Fruit fly (Drosophila melanogaster) whole organism, embryonic: Measurements from ENCODE around the gene Sems.

Experiments
- Adf1 ChIP-seq: fragments of 200-800 bp; sonication (Bioruptor generic); IDR thresholded peaks from 2 replicates; pipeline ENCODE4 v1.3.6; 2022; ENCODE audit warnings: missing biosample characterization, missing genetic modification characterization
- B-H1 ChIP-seq: fragments of 200-800 bp; sonication (Bioruptor generic); IDR thresholded peaks from 3 replicates; pipeline ENCODE4 v1.3.6; 2022; ENCODE audit warnings: missing biosample characterization, missing genetic modification characterization
- Bdp1 ChIP-seq: fragments of 200-800 bp; sonication (Bioruptor generic); optimal IDR thresholded peaks from 3 replicates; lab custom pipeline; 2016; ENCODE audit warnings: missing biosample characterization, missing genetic modification characterization
- C15 ChIP-seq: fragments of 200-800 bp; sonication (Bioruptor generic); IDR thresholded peaks from 3 replicates; pipeline ENCODE4 v1.3.6; 2022; ENCODE audit warnings: missing biosample characterization, missing genetic modification characterization
- CG10267 ChIP-seq: fragments of 200-800 bp; sonication (Bioruptor generic); optimal IDR thresholded peaks from 2 replicates; lab custom pipeline; 2018; ENCODE audit warnings: missing biosample characterization, mild to moderate bottlenecking, missing genetic modification characterization, moderate library complexity
- CG10543 ChIP-seq: fragments of 200-800 bp; sonication (Bioruptor generic); optimal IDR thresholded peaks from 3 replicates; lab custom pipeline; 2017; ENCODE audit warnings: missing biosample characterization, mild to moderate bottlenecking, missing genetic modification characterization, moderate library complexity
- CG10654 ChIP-seq: fragments of 200-800 bp; sonication (Bioruptor generic); optimal IDR thresholded peaks from 2 replicates; lab custom pipeline; 2016; ENCODE audit warnings: missing biosample characterization, missing genetic modification characterization
- CG10979 ChIP-seq: fragments of 200-800 bp; sonication (Bioruptor generic); optimal IDR thresholded peaks from 2 replicates; lab custom pipeline; 2018; ENCODE audit warnings: missing biosample characterization, mild to moderate bottlenecking, missing genetic modification characterization, moderate library complexity
- CG12391 ChIP-seq: fragments of 200-800 bp; sonication (Bioruptor generic); optimal IDR thresholded peaks from 3 replicates; lab custom pipeline; 2018; ENCODE audit warnings: missing biosample characterization, mild to moderate bottlenecking, missing genetic modification characterization, moderate library complexity
- CG13894 ChIP-seq: fragments of 200-800 bp; sonication (Bioruptor generic); optimal IDR thresholded peaks from 3 replicates; lab custom pipeline; 2018; ENCODE audit warnings: missing biosample characterization, mild to moderate bottlenecking, missing genetic modification characterization, moderate library complexity
- CG14860 ChIP-seq: fragments of 200-800 bp; sonication (Bioruptor generic); IDR thresholded peaks from 3 replicates; pipeline ENCODE4 v1.3.6; 2022; ENCODE audit warnings: missing biosample characterization, missing genetic modification characterization; ENCODE audit not compliant: partially characterized antibody
- CG15601 ChIP-seq: fragments of 200-800 bp; sonication (Bioruptor generic); optimal IDR thresholded peaks from 3 replicates; lab custom pipeline; 2019; ENCODE audit warnings: missing biosample characterization, mild to moderate bottlenecking, missing genetic modification characterization, moderate library complexity
- CG1647 ChIP-seq: fragments of 200-800 bp; sonication (Bioruptor generic); optimal IDR thresholded peaks from 3 replicates; lab custom pipeline; 2016; ENCODE audit warnings: missing biosample characterization, missing genetic modification characterization
- CG17612 ChIP-seq: fragments of 200-800 bp; sonication (Bioruptor generic); IDR thresholded peaks from 2 replicates; pipeline ENCODE4 v1.3.6; 2022; ENCODE audit warnings: missing biosample characterization, missing genetic modification characterization
- CG2199 ChIP-seq: fragments of 200-800 bp; sonication (Bioruptor generic); IDR thresholded peaks from 3 replicates; pipeline ENCODE4 v1.3.6; 2022; ENCODE audit warnings: missing biosample characterization, missing genetic modification characterization
- CG2712 ChIP-seq: fragments of 200-800 bp; optimal IDR thresholded peaks from 3 replicates; lab custom pipeline; 2019; ENCODE audit warnings: missing biosample characterization, mild to moderate bottlenecking, missing genetic modification characterization, moderate library complexity
- CG42726 ChIP-seq: fragments of 200-800 bp; sonication (Bioruptor generic); IDR thresholded peaks from 2 replicates; pipeline ENCODE4 v1.3.6; 2022; ENCODE audit warnings: missing biosample characterization, missing genetic modification characterization; ENCODE audit not compliant: partially characterized antibody
- CG4424 ChIP-seq: fragments of 200-800 bp; sonication (Bioruptor generic); optimal IDR thresholded peaks from 3 replicates; lab custom pipeline; 2016; ENCODE audit warnings: missing biosample characterization, missing genetic modification characterization
- CG4707 ChIP-seq: fragments of 200-800 bp; sonication (Bioruptor generic); optimal IDR thresholded peaks from 2 replicates; lab custom pipeline; 2018; ENCODE audit warnings: missing biosample characterization, mild to moderate bottlenecking, missing genetic modification characterization, moderate library complexity
- CG4730 ChIP-seq: fragments of 200-800 bp; sonication (Bioruptor generic); IDR thresholded peaks from 2 replicates; pipeline ENCODE4 v1.3.6; 2022; ENCODE audit warnings: missing biosample characterization, missing genetic modification characterization
- CG5245 ChIP-seq: fragments of 200-800 bp; sonication (Bioruptor generic); optimal IDR thresholded peaks from 3 replicates; lab custom pipeline; 2016; ENCODE audit warnings: missing biosample characterization, missing genetic modification characterization
- CG6765 ChIP-seq: fragments of 200-800 bp; sonication (Bioruptor generic); optimal IDR thresholded peaks from 3 replicates; lab custom pipeline; 2017; ENCODE audit warnings: missing biosample characterization, mild to moderate bottlenecking, missing genetic modification characterization
- CrebB ChIP-seq: fragments of 200-800 bp; sonication (Bioruptor generic); optimal IDR thresholded peaks from 3 replicates; lab custom pipeline; 2018; ENCODE audit warnings: missing biosample characterization, mild to moderate bottlenecking, missing genetic modification characterization
- Dfd ChIP-seq, 2 experiments: fragments of >200 bp; optimal IDR thresholded peaks; 2 replicates each; lab custom pipeline; 2017; ENCODE audit warnings: missing biosample characterization in 2 of 2, missing genetic modification characterization in 2 of 2
- H2.0 ChIP-seq: fragments of 200-800 bp; sonication (Bioruptor generic); IDR thresholded peaks from 2 replicates; pipeline ENCODE4 v1.3.6; 2022; ENCODE audit warnings: missing biosample characterization, missing genetic modification characterization
- Hr39 ChIP-seq: fragments of >200 bp; optimal IDR thresholded peaks from 2 replicates; lab custom pipeline; 2017
- Hr51 ChIP-seq, 2 experiments: fragments of 200-800 bp; sonication (Bioruptor generic); optimal IDR thresholded peaks; 2 replicates in 1 of 2; 3 replicates in 1 of 2; lab custom pipeline; 2016 to 2018; ENCODE audit warnings: missing biosample characterization in 2 of 2, missing genetic modification characterization in 2 of 2, mild to moderate bottlenecking in 1 of 2, moderate library complexity in 1 of 2
- Mad ChIP-seq: fragments of 200-800 bp; sonication (Bioruptor generic); optimal IDR thresholded peaks from 2 replicates; lab custom pipeline; 2016; ENCODE audit warnings: missing biosample characterization, missing genetic modification characterization
- NC2α ChIP-seq: fragments of 200-800 bp; sonication (Bioruptor generic); optimal IDR thresholded peaks from 2 replicates; lab custom pipeline; 2016; ENCODE audit warnings: missing biosample characterization, missing genetic modification characterization
- Oli ChIP-seq: fragments of 200-800 bp; sonication (Bioruptor generic); optimal IDR thresholded peaks from 2 replicates; lab custom pipeline; 2018; ENCODE audit warnings: missing biosample characterization, mild to moderate bottlenecking, missing genetic modification characterization, moderate library complexity
- Optix ChIP-seq: fragments of 200-800 bp; sonication (Bioruptor generic); IDR thresholded peaks from 3 replicates; pipeline ENCODE4 v1.3.6; 2022; ENCODE audit warnings: missing biosample characterization, missing genetic modification characterization
- PHDP ChIP-seq: fragments of 200-800 bp; sonication (Bioruptor generic); optimal IDR thresholded peaks from 3 replicates; lab custom pipeline; 2018; ENCODE audit warnings: missing biosample characterization, mild to moderate bottlenecking, missing genetic modification characterization, moderate library complexity
- aop ChIP-seq: fragments of 200-800 bp; sonication (Bioruptor generic); IDR thresholded peaks from 2 replicates; pipeline ENCODE4 v1.3.6; 2022; ENCODE audit warnings: missing biosample characterization, missing genetic modification characterization
- az2 ChIP-seq: fragments of 200-800 bp; sonication (Bioruptor generic); optimal IDR thresholded peaks from 3 replicates; lab custom pipeline; 2016; ENCODE audit warnings: missing biosample characterization, missing genetic modification characterization
- bowl ChIP-seq: fragments of 200-800 bp; sonication (Bioruptor generic); IDR thresholded peaks from 2 replicates; pipeline ENCODE4 v1.3.6; 2022; ENCODE audit warnings: missing biosample characterization, missing genetic modification characterization
- chinmo ChIP-seq: fragments of 200-800 bp; sonication (Bioruptor generic); IDR thresholded peaks from 4 replicates; pipeline ENCODE4 v1.3.6; 2022; ENCODE audit warnings: missing biosample characterization, missing genetic modification characterization; ENCODE audit not compliant: partially characterized antibody
- dmrt11E ChIP-seq: fragments of 200-800 bp; sonication (Bioruptor generic); optimal IDR thresholded peaks from 3 replicates; lab custom pipeline; 2018; ENCODE audit warnings: missing biosample characterization, mild to moderate bottlenecking, missing genetic modification characterization, moderate library complexity
- dysf ChIP-seq: fragments of 200-800 bp; sonication (Bioruptor generic); IDR thresholded peaks from 3 replicates; pipeline ENCODE4 v1.3.6; 2022; ENCODE audit warnings: missing biosample characterization, missing genetic modification characterization
- fd96Cb ChIP-seq: fragments of 200-800 bp; sonication (Bioruptor generic); optimal IDR thresholded peaks from 2 replicates; lab custom pipeline; 2018; ENCODE audit warnings: missing biosample characterization, mild to moderate bottlenecking, missing genetic modification characterization, moderate library complexity
- fu2 ChIP-seq: fragments of 200-800 bp; sonication (Bioruptor generic); optimal IDR thresholded peaks from 2 replicates; lab custom pipeline; 2016; ENCODE audit warnings: missing biosample characterization, missing genetic modification characterization
- gsb-n ChIP-seq: fragments of 200-800 bp; sonication (Bioruptor generic); optimal IDR thresholded peaks from 3 replicates; lab custom pipeline; 2018; ENCODE audit warnings: missing biosample characterization, mild to moderate bottlenecking, missing genetic modification characterization
- kah ChIP-seq: fragments of 200-800 bp; sonication (Bioruptor generic); optimal IDR thresholded peaks from 2 replicates; lab custom pipeline; 2018; ENCODE audit warnings: missing biosample characterization, mild to moderate bottlenecking, missing genetic modification characterization
- lola ChIP-seq, 3 experiments: fragments of >200 bp in 2 of 3; fragments of 200-800 bp in 1 of 3; sonication (Bioruptor generic) in 1 of 3; optimal IDR thresholded peaks; 2 replicates each; lab custom pipeline; 2017 to 2019; ENCODE audit warnings: missing biosample characterization in 3 of 3, missing genetic modification characterization in 3 of 3, mild to moderate bottlenecking in 1 of 3, moderate library complexity in 1 of 3
- odd ChIP-seq: fragments of 200-800 bp; sonication (Bioruptor generic); optimal IDR thresholded peaks from 2 replicates; lab custom pipeline; 2017; ENCODE audit warnings: missing biosample characterization, mild to moderate bottlenecking, missing genetic modification characterization
- pan ChIP-seq, 4 experiments: fragments of >200 bp in 3 of 4; fragments of 200-800 bp in 1 of 4; sonication (Bioruptor generic) in 1 of 4; optimal IDR thresholded peaks in 3 of 4; IDR thresholded peaks in 1 of 4; 2 replicates each; pipeline versions ENCODE4 v1.3.6 to Lab custom; 2017 to 2022; ENCODE audit warnings: missing biosample characterization in 2 of 4, missing genetic modification characterization in 2 of 4, mixed read lengths in 1 of 4
- sisA ChIP-seq: fragments of 200-800 bp; sonication (Bioruptor generic); IDR thresholded peaks from 2 replicates; pipeline ENCODE4 v1.3.6; 2022; ENCODE audit warnings: missing biosample characterization, missing genetic modification characterization
- so ChIP-seq: fragments of 200-800 bp; sonication (Bioruptor generic); IDR thresholded peaks from 3 replicates; pipeline ENCODE4 v1.3.6; 2022; ENCODE audit warnings: missing biosample characterization, missing genetic modification characterization
- sr ChIP-seq: fragments of 200-800 bp; sonication (Bioruptor generic); IDR thresholded peaks from 3 replicates; pipeline ENCODE4 v1.3.6; 2022; ENCODE audit warnings: missing biosample characterization, missing genetic modification characterization
- stc ChIP-seq: fragments of 200-800 bp; sonication (Bioruptor generic); IDR thresholded peaks from 2 replicates; pipeline ENCODE4 v1.3.6; 2022; ENCODE audit warnings: missing biosample characterization, missing genetic modification characterization
- vnd ChIP-seq: fragments of 200-800 bp; sonication (Bioruptor generic); IDR thresholded peaks from 3 replicates; pipeline ENCODE4 v1.3.6; 2022; ENCODE audit warnings: missing biosample characterization, missing genetic modification characterization; ENCODE audit not compliant: partially characterized antibody

Sems gene

dm6 chr3L:20950136-20950499 is 6.4 kb downstream of the Sems start (continued):
- TF ChIP-seq CG4707 (GFP tag; lab: Kevin White, UChicago) (peak; percentile 0), sr (GFP tag; lab: Robert Waterston, UW) (peak; percentile 69; the same call in 1 of the 3 replicates), NC2α (no peak), chinmo (GFP tag; lab: Robert Waterston, UW) (no peak), CG10654 (peak; percentile 21), CG42726 (GFP tag; lab: Robert Waterston, UW) (no peak), CG2712 (tag; lab: Kevin White, UChicago) (peak; percentile 89), CG10267 (tag; lab: Kevin White, UChicago) (peak; percentile 69), Hr51 (GFP tag; optimal IDR thresholded peaks at IDR 0.05; lab: Kevin White, UChicago) (peak in 1 of 2 experiments; percentile 68), CG2199 (GFP tag; lab: Robert Waterston, UW) (no peak), CG5245 (GFP tag; lab: Kevin White, UChicago) (peak; percentile 10), CrebB (tag; lab: Kevin White, UChicago) (no peak), CG10543 (GFP tag; lab: Kevin White, UChicago) (no peak), CG15601 (tag; lab: Kevin White, UChicago) (peak; percentile 85), pan (optimal IDR thresholded peaks at IDR 0.05; lab: Kevin White, UChicago) (no peak), pan (GFP tag; optimal IDR thresholded peaks at IDR 0.05 in 1 of 2, IDR thresholded peaks at IDR 0.05 in 1 of 2) (peak in 1 of 2 experiments; percentile 55), Mad (GFP tag; lab: Kevin White, UChicago) (peak; percentile 25), lola (GFP tag; optimal IDR thresholded peaks at IDR 0.05; lab: Kevin White, UChicago) (peak in 1 of 3 experiments; percentile 81), CG6765 (GFP tag; lab: Kevin White, UChicago) (no peak), kah (GFP tag; lab: Kevin White, UChicago) (peak; percentile 31), CG17612 (no peak), fu2 (no peak), sisA (peak; percentile 59; the same call in 1 of the 2 replicates), Oli (tag; lab: Kevin White, UChicago) (peak; percentile 79), CG4730 (GFP tag; lab: Robert Waterston, UW) (no peak), aop (GFP tag; lab: Robert Waterston, UW) (no peak), CG13894 (tag; lab: Kevin White, UChicago) (no peak), C15 (no peak), vnd (GFP tag; lab: Robert Waterston, UW) (no peak), H2.0 (no peak), bowl (GFP tag; lab: Robert Waterston, UW) (no peak), CG10979 (tag; lab: Kevin White, UChicago) (peak; percentile 88), stc (GFP tag; lab: Robert Waterston, UW) (peak; percentile 47; the same call in 1 of the 2 replicates), B-H1 (GFP tag; lab: Robert Waterston, UW) (no peak), Hr39 (lab: Kevin White, UChicago) (no peak), Dfd (GFP tag; optimal IDR thresholded peaks at IDR 0.05; lab: Kevin White, UChicago) (no peak), CG14860 (GFP tag; lab: Robert Waterston, UW) (no peak), dmrt11E (tag; lab: Kevin White, UChicago) (peak; percentile 74), az2 (GFP tag; lab: Kevin White, UChicago) (peak; percentile 77), PHDP (peak; percentile 68), gsb-n (tag; lab: Kevin White, UChicago) (peak; percentile 80), Bdp1 (GFP tag; lab: Kevin White, UChicago) (no peak), Adf1 (GFP tag; lab: Robert Waterston, UW) (no peak), so (peak; percentile 15; the same call in 1 of the 3 replicates), dysf (peak; percentile 59; the same call in 2 of the 3 replicates), CG4424 (peak; percentile 69), odd (GFP tag; lab: Kevin White, UChicago) (no peak), Optix (GFP tag; lab: Robert Waterston, UW) (no peak), CG1647 (GFP tag; lab: Kevin White, UChicago) (no peak), fd96Cb (tag; lab: Kevin White, UChicago) (peak; percentile 74), CG12391 (peak; percentile 74)
